Worm (Caenorhabditis elegans) whole organism, L3 larva: ENCODE data around the gene nlp-1.

Experiments used
- ZK546.5 ChIP-seq: sonication (generic microtip); optimal IDR thresholded peaks from 2 replicates; lab custom pipeline; 2017; ENCODE audit warnings: missing biosample characterization, missing genetic modification characterization
- jun-1 ChIP-seq: fragments of 150-350 bp; optimal IDR thresholded peaks from 2 replicates; lab custom pipeline; 2014; ENCODE audit warnings: missing biosample characterization, missing genetic modification reagents, missing genetic modification characterization
- nhr-12 ChIP-seq: fragments of 150-350 bp; optimal IDR thresholded peaks from 2 replicates; lab custom pipeline; 2014; ENCODE audit warnings: missing biosample characterization, missing genetic modification characterization
- unc-39 ChIP-seq: sonication (generic microtip); optimal IDR thresholded peaks from 4 replicates; lab custom pipeline; 2017; ENCODE audit warnings: missing biosample characterization, missing genetic modification characterization

DNA sequence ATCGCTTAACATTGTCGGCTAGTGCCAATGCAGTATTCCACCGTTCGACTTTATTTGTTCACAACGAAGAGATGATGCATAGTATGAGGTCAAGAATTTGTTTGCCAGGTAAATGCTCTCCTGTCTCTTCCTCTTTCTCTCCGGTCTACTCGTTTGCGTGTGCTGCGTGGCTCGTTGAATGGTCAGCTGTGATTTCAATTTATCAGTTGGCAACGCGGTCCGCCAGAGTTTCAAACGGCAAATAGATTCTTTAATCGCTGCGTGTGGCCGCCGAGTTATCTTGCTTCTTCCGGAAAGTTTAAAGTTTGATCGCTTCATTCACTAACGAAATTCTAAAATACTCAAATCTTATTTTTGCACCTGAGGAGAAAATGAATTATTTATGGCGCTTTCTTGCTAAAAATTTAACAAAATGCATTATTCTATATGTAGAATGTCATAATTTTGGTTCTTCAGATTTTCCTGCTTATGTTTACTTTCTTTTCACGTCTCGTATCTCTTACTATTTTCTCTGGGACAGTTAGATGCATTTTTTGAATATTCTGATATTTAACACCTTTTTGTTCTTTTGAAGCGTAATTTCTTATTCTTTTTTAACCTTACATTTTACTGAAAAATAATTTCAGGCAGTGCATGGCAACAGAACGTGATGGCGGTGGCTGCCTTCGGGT lies 46.7 kb upstream of the nlp-1 start, which contains the start of gene tsp-17:
- TF ChIP-seq ZK546.5 (tag; lab: Kevin White, UChicago), result no peak
- no peak for TF ChIP-seq unc-39 (tag; lab: Kevin White, UChicago)
- no peak for TF ChIP-seq jun-1
- TF ChIP-seq nhr-12 (tag; lab: Kevin White, UChicago), result no peak
